Fruit fly (Drosophila melanogaster) whole organism, embryonic: ENCODE results near the gene Gem2.

Experiments
- Adf1 ChIP-seq: fragments of 200-800 bp; sonication (Bioruptor generic); IDR thresholded peaks from 2 replicates; pipeline ENCODE4 v1.3.6; 2022; ENCODE audit warnings: missing biosample characterization, missing genetic modification characterization
- B-H2 ChIP-seq: fragments of 200-800 bp; sonication (Bioruptor generic); optimal IDR thresholded peaks from 2 replicates; lab custom pipeline; 2018; ENCODE audit warnings: missing biosample characterization, mild to moderate bottlenecking, missing genetic modification characterization
- BEAF-32 ChIP-seq: fragments of 200-800 bp; sonication (Bioruptor generic); optimal IDR thresholded peaks from 3 replicates; lab custom pipeline; 2017; ENCODE audit warnings: missing biosample characterization, missing genetic modification characterization, mild to moderate bottlenecking, moderate library complexity, missing genetic modification reagents
- Bgb ChIP-seq: fragments of 200-800 bp; sonication (Bioruptor generic); IDR thresholded peaks from 2 replicates; pipeline ENCODE4 v1.3.6; 2022; ENCODE audit warnings: missing biosample characterization, missing genetic modification characterization; ENCODE audit not compliant: partially characterized antibody
- CG10267 ChIP-seq: fragments of 200-800 bp; sonication (Bioruptor generic); optimal IDR thresholded peaks from 2 replicates; lab custom pipeline; 2018; ENCODE audit warnings: missing biosample characterization, mild to moderate bottlenecking, missing genetic modification characterization, moderate library complexity
- CG10462 ChIP-seq: fragments of 200-800 bp; sonication (Bioruptor generic); optimal IDR thresholded peaks from 2 replicates; lab custom pipeline; 2016; ENCODE audit warnings: missing biosample characterization, missing genetic modification characterization
- CG13287 ChIP-seq: fragments of 200-800 bp; sonication (Bioruptor generic); IDR thresholded peaks from 2 replicates; pipeline ENCODE4 v1.3.6; 2022; ENCODE audit warnings: missing biosample characterization, missing genetic modification characterization; ENCODE audit not compliant: partially characterized antibody
- CG13894 ChIP-seq: fragments of 200-800 bp; sonication (Bioruptor generic); optimal IDR thresholded peaks from 3 replicates; lab custom pipeline; 2018; ENCODE audit warnings: missing biosample characterization, mild to moderate bottlenecking, missing genetic modification characterization, moderate library complexity
- CG14014 ChIP-seq: fragments of 200-800 bp; sonication (Bioruptor generic); IDR thresholded peaks from 2 replicates; pipeline ENCODE4 v1.3.6; 2022; ENCODE audit warnings: missing biosample characterization, missing genetic modification characterization
- CG14710 ChIP-seq: fragments of 200-800 bp; sonication (Bioruptor generic); optimal IDR thresholded peaks from 3 replicates; lab custom pipeline; 2019; ENCODE audit warnings: missing biosample characterization, mild to moderate bottlenecking, missing genetic modification characterization, moderate library complexity
- CG15514 ChIP-seq: fragments of 200-800 bp; sonication (Bioruptor generic); optimal IDR thresholded peaks from 3 replicates; lab custom pipeline; 2017; ENCODE audit warnings: missing biosample characterization, missing genetic modification characterization, mild to moderate bottlenecking, moderate library complexity, missing genetic modification reagents
- CG1603 ChIP-seq: fragments of 200-800 bp; sonication (Bioruptor generic); optimal IDR thresholded peaks from 2 replicates; lab custom pipeline; 2019; ENCODE audit warnings: missing biosample characterization, mild to moderate bottlenecking, missing genetic modification characterization, moderate library complexity
- CG17912 ChIP-seq: fragments of 200-800 bp; sonication (Bioruptor generic); optimal IDR thresholded peaks from 2 replicates; lab custom pipeline; 2018; ENCODE audit warnings: missing biosample characterization, mild to moderate bottlenecking, missing genetic modification characterization
- CG2116 ChIP-seq: fragments of 200-800 bp; sonication (Bioruptor generic); optimal IDR thresholded peaks from 3 replicates; lab custom pipeline; 2018; ENCODE audit warnings: missing biosample characterization, mild to moderate bottlenecking, missing genetic modification characterization
- CG2712 ChIP-seq: fragments of 200-800 bp; optimal IDR thresholded peaks from 3 replicates; lab custom pipeline; 2019; ENCODE audit warnings: missing biosample characterization, mild to moderate bottlenecking, missing genetic modification characterization, moderate library complexity
- CG30403 ChIP-seq: fragments of 200-800 bp; sonication (Bioruptor generic); optimal IDR thresholded peaks from 3 replicates; lab custom pipeline; 2016; ENCODE audit warnings: missing biosample characterization, missing genetic modification characterization
- CG33213 ChIP-seq: fragments of 200-800 bp; sonication (Bioruptor generic); optimal IDR thresholded peaks from 3 replicates; lab custom pipeline; 2016; ENCODE audit warnings: missing biosample characterization, missing genetic modification characterization
- CG3847 ChIP-seq: fragments of 200-800 bp; sonication (Bioruptor generic); IDR thresholded peaks from 2 replicates; pipeline ENCODE4 v1.3.6; 2022; ENCODE audit warnings: missing biosample characterization, missing genetic modification characterization
- CG4617 ChIP-seq: fragments of 200-800 bp; sonication (Bioruptor generic); optimal IDR thresholded peaks from 3 replicates; lab custom pipeline; 2016; ENCODE audit warnings: missing biosample characterization, missing genetic modification characterization, borderline replicate concordance
- CG4707 ChIP-seq: fragments of 200-800 bp; sonication (Bioruptor generic); optimal IDR thresholded peaks from 2 replicates; lab custom pipeline; 2018; ENCODE audit warnings: missing biosample characterization, mild to moderate bottlenecking, missing genetic modification characterization, moderate library complexity
- CG4854 ChIP-seq: fragments of 200-800 bp; sonication (Bioruptor generic); optimal IDR thresholded peaks from 2 replicates; lab custom pipeline; 2016; ENCODE audit warnings: missing biosample characterization, missing genetic modification characterization, inconsistent platforms
- CG6791 ChIP-seq: fragments of 200-800 bp; sonication (Bioruptor generic); IDR thresholded peaks from 3 replicates; pipeline ENCODE4 v1.3.6; 2022; ENCODE audit warnings: missing biosample characterization, missing genetic modification characterization; ENCODE audit not compliant: partially characterized antibody
- CG9797 ChIP-seq: fragments of 200-800 bp; sonication (Bioruptor generic); optimal IDR thresholded peaks from 3 replicates; lab custom pipeline; 2018; ENCODE audit warnings: missing biosample characterization, mild to moderate bottlenecking, missing genetic modification characterization
- CoRest ChIP-seq: fragments of 200-800 bp; sonication (Bioruptor generic); optimal IDR thresholded peaks from 3 replicates; lab custom pipeline; 2018; ENCODE audit warnings: missing biosample characterization, mild to moderate bottlenecking, missing genetic modification characterization, moderate library complexity
- Dp ChIP-seq: fragments of 200-800 bp; sonication (Bioruptor generic); optimal IDR thresholded peaks from 2 replicates; lab custom pipeline; 2018; ENCODE audit warnings: missing biosample characterization, mild to moderate bottlenecking, missing genetic modification characterization, moderate library complexity
- E2f2 ChIP-seq: fragments of 200-800 bp; sonication (Bioruptor generic); IDR thresholded peaks from 2 replicates; pipeline ENCODE4 v1.3.6; 2022; ENCODE audit warnings: missing biosample characterization, missing genetic modification characterization
- Elba2 ChIP-seq: fragments of 200-800 bp; sonication (Bioruptor generic); optimal IDR thresholded peaks from 3 replicates; lab custom pipeline; 2016; ENCODE audit warnings: missing biosample characterization, missing genetic modification characterization
- Ets97D ChIP-seq: fragments of 200-800 bp; sonication (Bioruptor generic); optimal IDR thresholded peaks from 3 replicates; lab custom pipeline; 2016; ENCODE audit warnings: missing biosample characterization, missing genetic modification characterization
- H2.0 ChIP-seq: fragments of 200-800 bp; sonication (Bioruptor generic); IDR thresholded peaks from 2 replicates; pipeline ENCODE4 v1.3.6; 2022; ENCODE audit warnings: missing biosample characterization, missing genetic modification characterization
- HmgZ ChIP-seq: fragments of 200-800 bp; sonication (Bioruptor generic); optimal IDR thresholded peaks from 2 replicates; lab custom pipeline; 2018; ENCODE audit warnings: missing biosample characterization, mild to moderate bottlenecking, missing genetic modification characterization
- Lhr ChIP-seq: fragments of 200-800 bp; sonication (Bioruptor generic); optimal IDR thresholded peaks from 3 replicates; lab custom pipeline; 2017; ENCODE audit warnings: mild to moderate bottlenecking, missing biosample characterization, missing genetic modification reagents, missing genetic modification characterization
- MESR4 ChIP-seq: fragments of 200-800 bp; sonication (Bioruptor generic); optimal IDR thresholded peaks from 2 replicates; lab custom pipeline; 2018; ENCODE audit warnings: missing biosample characterization, mild to moderate bottlenecking, missing genetic modification characterization, moderate library complexity
- Med ChIP-seq: fragments of 200-800 bp; sonication (Bioruptor generic); peaks from one replicate; lab custom pipeline; 2016; ENCODE audit warnings: missing biosample characterization, missing genetic modification characterization, mild to moderate bottlenecking, inconsistent platforms, moderate library complexity
- Myb ChIP-seq: fragments of 200-800 bp; sonication (Bioruptor generic); optimal IDR thresholded peaks from 2 replicates; lab custom pipeline; 2016; ENCODE audit warnings: missing biosample characterization, missing genetic modification characterization
- NC2α ChIP-seq: fragments of 200-800 bp; sonication (Bioruptor generic); optimal IDR thresholded peaks from 2 replicates; lab custom pipeline; 2016; ENCODE audit warnings: missing biosample characterization, missing genetic modification characterization
- Opbp ChIP-seq: fragments of 200-800 bp; sonication (Bioruptor generic); IDR thresholded peaks from 3 replicates; pipeline ENCODE4 v1.3.6; 2022; ENCODE audit warnings: missing biosample characterization, missing genetic modification characterization; ENCODE audit not compliant: partially characterized antibody
- Pdp1 ChIP-seq, 2 experiments: fragments of 200-800 bp; sonication (Bioruptor generic); optimal IDR thresholded peaks; 3 replicates each; lab custom pipeline; 2016; ENCODE audit warnings: missing biosample characterization in 2 of 2, missing genetic modification characterization in 2 of 2, mild to moderate bottlenecking in 1 of 2, moderate library complexity in 1 of 2
- Sin3A ChIP-seq: fragments of >200 bp; optimal IDR thresholded peaks from 2 replicates; lab custom pipeline; 2018
- YL-1 ChIP-seq: fragments of 200-800 bp; sonication (Bioruptor generic); optimal IDR thresholded peaks from 3 replicates; lab custom pipeline; 2017; ENCODE audit warnings: missing biosample characterization, mild to moderate bottlenecking, missing genetic modification characterization
- eyg ChIP-seq: fragments of 200-800 bp; sonication (Bioruptor generic); optimal IDR thresholded peaks from 3 replicates; lab custom pipeline; 2016; ENCODE audit warnings: missing biosample characterization, missing genetic modification characterization
- ftz-f1 ChIP-seq: fragments of 200-800 bp; sonication (Bioruptor generic); optimal IDR thresholded peaks from 2 replicates; lab custom pipeline; 2016; ENCODE audit warnings: missing biosample characterization, missing genetic modification characterization
- gfzf ChIP-seq: fragments of 200-800 bp; sonication (Bioruptor generic); optimal IDR thresholded peaks from 2 replicates; lab custom pipeline; 2016; ENCODE audit warnings: missing biosample characterization, mild to moderate bottlenecking, missing genetic modification characterization, moderate library complexity
- nmo ChIP-seq: fragments of 200-800 bp; sonication (Bioruptor generic); optimal IDR thresholded peaks from 2 replicates; lab custom pipeline; 2018; ENCODE audit warnings: missing biosample characterization, mild to moderate bottlenecking, missing genetic modification characterization, moderate library complexity
- onecut ChIP-seq: fragments of 200-800 bp; sonication (Bioruptor generic); IDR thresholded peaks from 2 replicates; pipeline ENCODE4 v1.3.6; 2022; ENCODE audit warnings: missing biosample characterization, missing genetic modification characterization
- prd ChIP-seq, 3 experiments: fragments of >200 bp in 2 of 3; fragments of 200-800 bp in 1 of 3; sonication (Bioruptor generic) in 1 of 3; optimal IDR thresholded peaks in 2 of 3; IDR thresholded peaks in 1 of 3; 2 replicates in 2 of 3; 3 replicates in 1 of 3; pipeline versions ENCODE4 v1.3.6 to Lab custom; 2017 to 2022; ENCODE audit warnings: missing biosample characterization in 1 of 3, missing genetic modification characterization in 1 of 3
- pzg ChIP-seq: fragments of 200-800 bp; sonication (Bioruptor generic); optimal IDR thresholded peaks from 3 replicates; lab custom pipeline; 2018; ENCODE audit warnings: missing biosample characterization, mild to moderate bottlenecking, missing genetic modification characterization, moderate library complexity
- stwl ChIP-seq: fragments of 200-800 bp; sonication (Bioruptor generic); optimal IDR thresholded peaks from 3 replicates; lab custom pipeline; 2018; ENCODE audit warnings: missing biosample characterization, mild to moderate bottlenecking, missing genetic modification characterization, moderate library complexity
- trem ChIP-seq: fragments of 200-800 bp; optimal IDR thresholded peaks from 3 replicates; lab custom pipeline; 2019; ENCODE audit warnings: missing biosample characterization, mild to moderate bottlenecking, missing genetic modification characterization, moderate library complexity

Gem2 gene

dm6 chr3L:19100188-19100587 is at the start of gene Gem2:
Gene Gem2, minus strand, starts transcription at chr3L:19100363.
- TF ChIP-seq Elba2 (GFP tag; lab: Kevin White, UChicago) (peak; percentile 54), YL-1 (peak; percentile 35), CG30403 (no peak), nmo (GFP tag; lab: Kevin White, UChicago) (peak; percentile 13), CG2712 (tag; lab: Kevin White, UChicago) (peak; percentile 7), gfzf (peak; percentile 83), CG10267 (tag; lab: Kevin White, UChicago) (peak; percentile 43), NC2α (no peak), CG1603 (peak; percentile 56), CG13287 (GFP tag; lab: Robert Waterston, UW) (peak; percentile 59), ftz-f1 (GFP tag; lab: Kevin White, UChicago) (no peak), CG15514 (peak; percentile 44), prd (optimal IDR thresholded peaks at IDR 0.05; lab: Kevin White, UChicago) (no peak), prd (GFP tag; IDR thresholded peaks at IDR 0.05; lab: Robert Waterston, UW) (0 out of 3 replicates have a peak, but pooled peaks have one; percentile 7), Adf1 (GFP tag; lab: Robert Waterston, UW) (no peak), eyg (GFP tag; lab: Kevin White, UChicago) (no peak), trem (tag; lab: Kevin White, UChicago) (peak; percentile 43), CG6791 (GFP tag; lab: Robert Waterston, UW) (0 out of 3 replicates have a peak, but pooled peaks have one; percentile 21), CG4707 (GFP tag; lab: Kevin White, UChicago) (no peak), CoRest (tag; lab: Kevin White, UChicago) (peak; percentile 41), Myb (GFP tag; lab: Kevin White, UChicago) (peak; percentile 97), Sin3A (peak; percentile 22), CG13894 (tag; lab: Kevin White, UChicago) (no peak), CG3847 (0 out of 2 replicates have a peak, but pooled peaks have one; percentile 22), B-H2 (GFP tag; lab: Kevin White, UChicago) (no peak), Dp (GFP tag; lab: Kevin White, UChicago) (peak; percentile 77), BEAF-32 (GFP tag; lab: Kevin White, UChicago) (peak; percentile 34), Ets97D (GFP tag; lab: Kevin White, UChicago) (peak; percentile 56), Opbp (GFP tag; lab: Robert Waterston, UW) (peak; percentile 20; the same call in 1 of the 3 replicates), H2.0 (GFP tag; lab: Robert Waterston, UW) (0 out of 2 replicates have a peak, but pooled peaks have one; percentile 4), CG9797 (GFP tag; lab: Kevin White, UChicago) (peak; percentile 77), Lhr (GFP tag; lab: Kevin White, UChicago) (peak; percentile 55), CG17912 (no peak), onecut (GFP tag; lab: Robert Waterston, UW) (0 out of 2 replicates have a peak, but pooled peaks have one; percentile 6), MESR4 (GFP tag; lab: Kevin White, UChicago) (peak; percentile 17), CG4617 (GFP tag; lab: Kevin White, UChicago) (peak; percentile 70), CG10462 (peak; percentile 30), Bgb (GFP tag; lab: Robert Waterston, UW) (peak; percentile 40), Med (GFP tag; lab: Kevin White, UChicago) (peak; percentile 64), pzg (GFP tag; lab: Kevin White, UChicago) (peak; percentile 72), E2f2 (GFP tag; lab: Robert Waterston, UW) (peak; percentile 80), CG33213 (GFP tag; lab: Kevin White, UChicago) (peak; percentile 21), Pdp1 (GFP tag; optimal IDR thresholded peaks at IDR 0.05; lab: Kevin White, UChicago) (peak in 1 of 2 experiments; percentile 10), CG4854 (no peak), stwl (peak; percentile 98), CG14710 (tag; lab: Kevin White, UChicago) (peak; percentile 42), CG2116 (GFP tag; lab: Kevin White, UChicago) (peak; percentile 24), CG14014 (GFP tag; lab: Robert Waterston, UW) (0 out of 2 replicates have a peak, but pooled peaks have one; percentile 19), HmgZ (tag; lab: Kevin White, UChicago) (peak; percentile 41)
